Worm (Caenorhabditis elegans) whole organism, early embryonic: ENCODE measurements around the gene catp-8.

Source experiments
- B0310.2 ChIP-seq: sonication (generic microtip); optimal IDR thresholded peaks from 2 replicates; lab custom pipeline; 2016; ENCODE audit warnings: mild to moderate bottlenecking, missing genetic modification characterization, missing compliant biosample characterization
- F13C5.2 ChIP-seq: sonication (generic microtip); optimal IDR thresholded peaks from 2 replicates; lab custom pipeline; 2017; ENCODE audit warnings: mild to moderate bottlenecking, missing genetic modification characterization, inconsistent platforms, missing compliant biosample characterization
- aly-1 ChIP-seq: sonication (generic microtip); optimal IDR thresholded peaks from 2 replicates; lab custom pipeline; 2016; ENCODE audit warnings: missing genetic modification characterization, missing compliant biosample characterization
- ama-1 ChIP-seq: fragments of 150-350 bp; optimal IDR thresholded peaks from 2 replicates; lab custom pipeline; 2014
- ceh-13 ChIP-seq: fragments of 200-800 bp; sonication (Bioruptor generic); optimal IDR thresholded peaks from 2 replicates; lab custom pipeline; 2018; ENCODE audit warnings: mild to moderate bottlenecking, missing genetic modification characterization, missing compliant biosample characterization
- ceh-36 ChIP-seq: sonication (generic microtip); optimal IDR thresholded peaks from 2 replicates; lab custom pipeline; 2016; ENCODE audit warnings: missing genetic modification characterization, inconsistent platforms, missing compliant biosample characterization
- ets-7 ChIP-seq: sonication (generic microtip); optimal IDR thresholded peaks from 2 replicates; lab custom pipeline; 2016; ENCODE audit warnings: missing genotype, missing genetic modification characterization, missing compliant biosample characterization
- flt-1 ChIP-seq: fragments of 200-800 bp; sonication (Bioruptor generic); IDR thresholded peaks from 2 replicates; pipeline ENCODE4 v1.3.6; 2022; ENCODE audit warnings: missing genetic modification characterization, missing compliant biosample characterization
- hmbx-1 ChIP-seq: sonication (generic microtip); optimal IDR thresholded peaks from 2 replicates; lab custom pipeline; 2016; ENCODE audit warnings: mild to moderate bottlenecking, missing genetic modification characterization, missing compliant biosample characterization
- hmg-4 ChIP-seq: fragments of 200-800 bp; sonication (Bioruptor generic); optimal IDR thresholded peaks from 2 replicates; lab custom pipeline; 2018; ENCODE audit warnings: mild to moderate bottlenecking, missing genetic modification characterization, missing compliant biosample characterization
- hnd-1 ChIP-seq: sonication (generic microtip); optimal IDR thresholded peaks from 2 replicates; lab custom pipeline; 2016; ENCODE audit warnings: missing genetic modification characterization, missing compliant biosample characterization
- pes-1 ChIP-seq: fragments of 200-800 bp; sonication (Bioruptor generic); IDR thresholded peaks from 2 replicates; pipeline ENCODE4 v1.3.6; 2022; ENCODE audit warnings: missing genetic modification reagents, missing genetic modification characterization, missing compliant biosample characterization
- scrt-1 ChIP-seq: fragments of 200-800 bp; sonication (Bioruptor generic); IDR thresholded peaks from 2 replicates; pipeline ENCODE4 v1.3.6; 2022; ENCODE audit warnings: missing genetic modification characterization, missing compliant biosample characterization
- sea-1 ChIP-seq: fragments of 200-800 bp; sonication (Bioruptor generic); conservative IDR thresholded peaks from 2 replicates; pipeline ENCODE4 v1.3.6; 2022; ENCODE audit warnings: missing genetic modification characterization, missing compliant biosample characterization
- tbx-11 ChIP-seq: fragments of 200-800 bp; sonication (Bioruptor generic); IDR thresholded peaks from 2 replicates; pipeline ENCODE4 v1.3.6; 2022; ENCODE audit warnings: missing genetic modification characterization, missing compliant biosample characterization
- tbx-37 ChIP-seq: fragments of 200-800 bp; sonication (Bioruptor generic); conservative IDR thresholded peaks from 2 replicates; pipeline ENCODE4 v1.3.6; 2022; ENCODE audit warnings: missing genetic modification reagents, missing genetic modification characterization, missing compliant biosample characterization
- tra-4 ChIP-seq: sonication (generic microtip); optimal IDR thresholded peaks from 2 replicates; lab custom pipeline; 2017; ENCODE audit warnings: missing genetic modification characterization, missing compliant biosample characterization

catp-8 gene

DNA sequence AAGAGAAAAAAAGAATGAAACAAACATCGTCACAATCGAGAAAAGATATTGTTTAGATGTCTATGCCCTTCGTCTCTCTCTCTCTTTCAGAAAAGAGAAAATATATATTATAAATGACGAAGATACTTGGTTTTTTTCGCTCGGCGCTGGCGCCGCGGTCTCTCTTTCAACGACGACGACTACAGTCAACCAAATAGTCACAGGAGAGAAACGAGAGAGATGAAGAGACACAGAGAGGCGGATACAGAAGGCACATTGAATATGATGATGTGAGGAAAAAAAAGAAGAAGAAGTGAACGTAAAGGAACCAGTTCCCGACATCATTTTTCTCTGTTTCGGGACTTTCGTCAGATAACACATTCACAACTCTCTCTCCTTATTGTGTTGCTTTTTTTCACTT is 12.4 kb upstream of the catp-8 start:
- TF ChIP-seq hnd-1 (tag; lab: Kevin White, UChicago) (no peak), scrt-1 (GFP tag; lab: Robert Waterston, UW) (no peak), F13C5.2 (tag; lab: Kevin White, UChicago) (no peak)

DNA sequence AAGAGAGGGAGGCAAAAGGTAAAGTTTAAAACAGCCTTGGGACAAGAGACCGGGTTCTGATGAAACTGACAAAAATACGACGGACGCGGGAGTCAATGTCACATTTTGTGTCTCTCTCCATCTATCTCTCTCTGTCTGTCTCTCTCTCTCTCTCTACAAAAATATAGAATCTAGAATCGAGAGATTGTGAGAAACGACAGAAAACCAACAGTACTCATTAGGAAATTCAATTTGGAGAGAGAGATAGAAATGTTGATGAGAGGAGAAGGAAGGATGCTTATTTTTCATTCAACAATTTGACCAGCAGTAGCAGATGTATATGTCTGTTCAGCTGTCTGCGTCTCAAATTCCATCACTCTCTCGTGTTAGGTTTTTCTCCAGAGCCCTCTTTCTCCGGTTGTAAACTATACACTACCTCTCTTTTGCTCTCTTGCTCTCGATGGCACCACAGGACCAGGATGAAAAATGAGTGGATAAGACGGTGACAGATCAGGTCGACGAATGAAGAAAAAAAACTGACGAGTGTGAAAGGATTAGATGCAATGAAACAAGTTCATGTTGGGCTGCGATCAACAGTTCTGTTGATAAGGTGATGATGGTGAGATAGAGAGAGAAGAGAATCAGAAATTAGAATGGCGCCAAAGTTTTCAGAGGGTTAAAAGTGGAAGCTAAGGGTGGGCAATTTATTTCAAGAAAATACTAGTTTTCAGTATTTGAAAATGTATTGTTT is 10.7 kb upstream of the catp-8 start:
- TF ChIP-seq tra-4 (tag; lab: Kevin White, UChicago): no peak
- TF ChIP-seq sea-1 (GFP tag; lab: Robert Waterston, UW): no peak
- no peak for TF ChIP-seq ama-1
- TF ChIP-seq tbx-11 (GFP tag; lab: Robert Waterston, UW): no peak
- no peak for TF ChIP-seq ets-7

DNA sequence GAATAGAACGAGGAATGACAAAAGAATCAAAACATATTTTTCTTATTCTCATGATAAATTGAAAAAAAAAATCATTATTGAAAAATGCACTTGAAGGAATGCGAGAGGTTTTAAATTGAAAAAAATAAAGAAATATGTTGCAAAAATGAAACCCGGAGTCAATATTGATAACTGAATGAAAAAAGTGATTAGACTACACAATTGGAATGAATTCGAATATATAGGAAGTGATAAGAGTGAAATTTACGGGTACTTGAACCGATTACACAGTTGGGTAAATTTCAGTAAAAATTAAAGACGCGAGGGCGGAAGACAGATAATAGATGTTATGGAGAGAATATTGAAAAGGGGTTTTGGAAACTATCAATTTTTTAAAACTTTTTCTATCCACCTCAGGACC is 10.0 kb upstream of the catp-8 start:
- TF ChIP-seq sea-1 (GFP tag; lab: Robert Waterston, UW): no peak
- TF ChIP-seq ceh-36: no peak
- TF ChIP-seq ets-7: no peak
- TF ChIP-seq flt-1 (GFP tag; lab: Robert Waterston, UW): no peak
- TF ChIP-seq aly-1 (tag; lab: Kevin White, UChicago): no peak
- TF ChIP-seq ceh-13: no peak
- TF ChIP-seq tbx-37: no peak
- no peak for TF ChIP-seq hmg-4 (GFP tag; lab: Kevin White, UChicago)
- no peak for TF ChIP-seq tra-4 (tag; lab: Kevin White, UChicago)
- TF ChIP-seq hmbx-1 (tag; lab: Kevin White, UChicago): no peak
- no peak for TF ChIP-seq F13C5.2 (tag; lab: Kevin White, UChicago)
- TF ChIP-seq ama-1: no peak
- TF ChIP-seq tbx-11 (GFP tag; lab: Robert Waterston, UW): no peak
- TF ChIP-seq hnd-1 (tag; lab: Kevin White, UChicago): no peak
- TF ChIP-seq scrt-1 (GFP tag; lab: Robert Waterston, UW): no peak
- TF ChIP-seq pes-1 (GFP tag; lab: Robert Waterston, UW): no peak
- no peak for TF ChIP-seq B0310.2 (tag; lab: Kevin White, UChicago)

DNA sequence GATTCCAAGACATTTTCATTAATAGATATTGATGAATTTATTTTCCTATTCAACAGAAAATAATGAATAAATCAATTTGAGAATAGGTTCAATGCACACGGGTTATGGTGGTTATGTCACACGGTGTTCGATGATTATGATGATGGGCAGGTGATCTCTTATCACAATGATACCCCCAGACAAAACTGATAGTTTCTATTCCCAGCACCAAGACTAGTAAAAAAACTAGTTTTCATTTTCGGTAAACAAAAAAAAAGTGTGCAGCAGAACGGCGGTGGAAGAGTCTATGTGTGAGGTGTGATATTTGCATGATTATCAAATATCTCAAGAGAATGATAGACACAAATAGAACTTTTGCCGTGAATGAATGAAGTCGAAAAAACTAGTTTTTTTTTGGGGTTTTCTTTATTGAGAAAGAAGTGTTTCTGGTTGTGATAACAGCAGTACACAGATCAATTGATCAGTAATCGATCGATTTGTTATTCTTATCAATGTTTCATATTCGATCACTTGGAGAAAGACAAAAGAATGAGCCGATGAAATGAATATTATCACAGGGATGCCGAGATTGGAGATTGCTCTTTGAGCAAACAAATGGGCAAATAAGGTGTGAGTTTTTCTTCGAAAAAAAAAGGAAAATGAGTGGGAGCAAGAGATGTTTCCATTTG is 9.0 kb upstream of the catp-8 start:
- no peak for TF ChIP-seq ceh-13
- TF ChIP-seq ceh-36: no peak
- no peak for TF ChIP-seq F13C5.2 (tag; lab: Kevin White, UChicago)
- no peak for TF ChIP-seq B0310.2 (tag; lab: Kevin White, UChicago)
- TF ChIP-seq hmg-4 (GFP tag; lab: Kevin White, UChicago): no peak
- TF ChIP-seq pes-1 (GFP tag; lab: Robert Waterston, UW): no peak
- no peak for TF ChIP-seq ama-1
- TF ChIP-seq aly-1 (tag; lab: Kevin White, UChicago): no peak
- no peak for TF ChIP-seq hnd-1 (tag; lab: Kevin White, UChicago)
- TF ChIP-seq tbx-11 (GFP tag; lab: Robert Waterston, UW): no peak
- no peak for TF ChIP-seq hmbx-1 (tag; lab: Kevin White, UChicago)
- TF ChIP-seq scrt-1 (GFP tag; lab: Robert Waterston, UW): no peak
- no peak for TF ChIP-seq tra-4 (tag; lab: Kevin White, UChicago)

DNA sequence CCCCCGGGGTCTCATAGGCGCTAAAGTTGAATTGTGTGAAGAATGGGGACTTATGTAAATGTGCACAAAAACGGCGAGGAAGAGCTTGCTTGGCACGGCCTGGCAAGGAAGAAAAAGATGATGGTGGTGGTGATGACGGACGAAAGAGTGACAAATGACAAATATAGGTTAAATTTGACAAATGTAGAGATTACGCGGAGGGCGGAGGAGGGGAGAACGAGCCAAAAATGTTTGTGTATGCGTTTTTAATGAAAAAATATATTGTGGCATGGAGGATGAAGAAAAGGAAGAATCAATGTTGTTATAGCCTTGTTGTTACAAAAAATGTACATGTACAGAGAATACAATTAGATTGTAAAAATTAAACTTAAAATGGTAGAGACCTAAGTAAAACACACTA is 7.8 kb upstream of the catp-8 start:
- TF ChIP-seq tbx-11 (GFP tag; lab: Robert Waterston, UW) (no peak), ama-1 (no peak), sea-1 (GFP tag; lab: Robert Waterston, UW) (no peak), scrt-1 (GFP tag; lab: Robert Waterston, UW) (no peak), B0310.2 (tag; lab: Kevin White, UChicago) (no peak), flt-1 (GFP tag; lab: Robert Waterston, UW) (no peak), F13C5.2 (tag; lab: Kevin White, UChicago) (no peak), ets-7 (no peak)

DNA sequence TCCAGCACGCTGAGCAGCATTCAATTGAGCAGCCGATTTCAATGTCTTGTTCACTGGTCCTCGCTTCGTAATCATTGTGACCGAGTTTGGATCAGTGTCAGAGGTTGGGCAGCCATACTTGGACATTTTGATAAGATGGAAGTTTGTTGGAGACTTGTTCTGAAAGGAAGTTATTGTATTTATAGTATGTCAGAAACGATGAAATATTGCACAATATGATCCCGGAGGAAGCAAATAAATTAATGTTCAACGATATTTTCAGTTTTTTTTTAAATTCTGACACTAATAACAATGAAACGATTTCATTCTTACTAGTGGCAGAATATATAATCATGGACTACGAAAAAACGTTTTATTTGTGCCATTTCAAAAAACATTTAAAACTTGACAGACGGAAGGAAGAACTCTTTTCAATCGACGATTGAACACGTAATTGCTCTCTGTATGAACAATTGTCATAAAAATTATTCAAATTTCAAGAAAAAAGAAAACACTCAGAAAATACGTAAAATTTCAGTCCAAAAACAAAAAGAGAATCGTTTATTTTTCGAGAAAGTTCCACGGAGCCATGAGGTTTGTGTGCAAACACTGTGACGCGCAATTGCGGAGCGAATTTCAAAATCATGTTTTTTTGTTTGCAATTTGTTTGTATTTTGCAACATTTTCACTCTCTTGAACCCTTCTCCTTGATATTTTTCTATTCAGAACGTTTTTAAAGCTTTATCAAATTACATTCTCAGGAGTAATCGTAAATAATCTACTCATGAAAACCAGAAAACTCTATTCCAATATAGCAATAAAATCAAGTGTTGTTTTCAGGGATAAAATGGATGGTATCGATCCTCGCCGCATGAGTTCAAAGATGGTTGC is 1.2 kb upstream of the catp-8 start, which contains the start of the genes mbf-1 and nse-4:
TSS of gene mbf-1 (minus strand) at position 343 of the 870 bp plus-strand sequence.
TSS of gene nse-4 (plus strand) at position 820 of the 870 bp plus-strand sequence.
- TF ChIP-seq F13C5.2 (tag; lab: Kevin White, UChicago) (peak; percentile 57), ama-1 (no peak)

DNA sequence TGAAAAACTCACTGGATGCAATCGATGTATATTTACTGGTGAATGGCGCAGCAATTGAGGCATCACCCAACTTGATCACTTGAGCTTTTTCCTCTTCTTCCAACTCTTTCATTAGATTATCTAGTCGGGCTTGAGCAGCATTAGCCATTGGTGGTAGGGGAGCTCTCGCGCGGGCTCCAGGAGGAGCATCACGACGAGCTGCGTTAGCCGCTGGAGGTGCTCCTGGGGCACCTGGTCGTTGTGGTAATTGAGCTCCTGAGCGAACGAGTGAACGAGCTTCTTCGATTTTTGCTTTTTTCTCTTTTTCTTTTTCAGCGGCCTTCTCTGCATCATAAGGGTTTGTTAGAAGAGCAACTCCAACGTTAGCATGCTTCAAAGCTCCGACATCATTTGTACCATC is 4.0 kb downstream of the catp-8 start:
- no peak for TF ChIP-seq scrt-1 (GFP tag; lab: Robert Waterston, UW)
- TF ChIP-seq tbx-11 (GFP tag; lab: Robert Waterston, UW): no peak
- TF ChIP-seq B0310.2 (tag; lab: Kevin White, UChicago): no peak
- no peak for TF ChIP-seq pes-1 (GFP tag; lab: Robert Waterston, UW)
- no peak for TF ChIP-seq ets-7
- no peak for TF ChIP-seq tra-4 (tag; lab: Kevin White, UChicago)
- TF ChIP-seq hnd-1 (tag; lab: Kevin White, UChicago): no peak
- no peak for TF ChIP-seq ceh-13
- no peak for TF ChIP-seq sea-1 (GFP tag; lab: Robert Waterston, UW)
- TF ChIP-seq hmg-4 (GFP tag; lab: Kevin White, UChicago): no peak
